Fruit fly (Drosophila melanogaster) whole organism, pupa: ENCODE results near the gene CG4291.

ENCODE experiments used
- CG10348 ChIP-seq: fragments of 200-800 bp; sonication (Bioruptor generic); IDR thresholded peaks from 2 replicates; pipeline ENCODE4 v1.3.6; 2022; ENCODE audit warnings: missing biosample characterization, missing genetic modification characterization
- CG12605 ChIP-seq: fragments of 200-800 bp; sonication (Bioruptor generic); IDR thresholded peaks from 2 replicates; pipeline ENCODE4 v1.3.6; 2022; ENCODE audit warnings: missing biosample characterization, missing genetic modification characterization
- CG13204 ChIP-seq: fragments of 200-800 bp; sonication (Bioruptor generic); optimal IDR thresholded peaks from 2 replicates; lab custom pipeline; 2018; ENCODE audit warnings: missing biosample characterization, mild to moderate bottlenecking, missing genetic modification characterization, moderate library complexity
- CG14655 ChIP-seq: fragments of 200-800 bp; sonication (Bioruptor generic); optimal IDR thresholded peaks from 3 replicates; lab custom pipeline; 2017; ENCODE audit warnings: mild to moderate bottlenecking, missing biosample characterization, missing genetic modification reagents, missing genetic modification characterization
- CG15710 ChIP-seq: fragments of 200-800 bp; sonication (Bioruptor generic); optimal IDR thresholded peaks from 2 replicates; lab custom pipeline; 2018; ENCODE audit warnings: missing biosample characterization, mild to moderate bottlenecking, missing genetic modification characterization, moderate library complexity
- CG17806 ChIP-seq: fragments of 200-800 bp; sonication (Bioruptor generic); optimal IDR thresholded peaks from 2 replicates; lab custom pipeline; 2018; ENCODE audit warnings: missing biosample characterization, mild to moderate bottlenecking, missing genetic modification characterization, moderate library complexity
- CG32121 ChIP-seq: fragments of 200-800 bp; sonication (Bioruptor generic); IDR thresholded peaks from 2 replicates; pipeline ENCODE4 v1.3.6; 2022; ENCODE audit warnings: missing biosample characterization, missing genetic modification characterization
- CG34367 ChIP-seq: fragments of 200-800 bp; sonication (Bioruptor generic); optimal IDR thresholded peaks from 2 replicates; lab custom pipeline; 2018; ENCODE audit warnings: missing biosample characterization, mild to moderate bottlenecking, missing genetic modification characterization
- CG4496 ChIP-seq: fragments of 200-800 bp; sonication (Bioruptor generic); IDR thresholded peaks from 3 replicates; pipeline ENCODE4 v1.3.6; 2022; ENCODE audit warnings: missing biosample characterization, missing genetic modification characterization
- CG8159 ChIP-seq: fragments of 200-800 bp; sonication (Bioruptor generic); optimal IDR thresholded peaks from 3 replicates; lab custom pipeline; 2018; ENCODE audit warnings: missing biosample characterization, mild to moderate bottlenecking, missing genetic modification characterization, moderate library complexity
- CG8301 ChIP-seq: fragments of 200-800 bp; sonication (Bioruptor generic); optimal IDR thresholded peaks from 2 replicates; lab custom pipeline; 2018; ENCODE audit warnings: missing biosample characterization, mild to moderate bottlenecking, missing genetic modification characterization
- CG9948 ChIP-seq: fragments of 200-800 bp; sonication (Bioruptor generic); optimal IDR thresholded peaks from 2 replicates; lab custom pipeline; 2018; ENCODE audit warnings: missing biosample characterization, mild to moderate bottlenecking, missing genetic modification characterization, moderate library complexity
- D1 ChIP-seq: fragments of 200-800 bp; sonication (Bioruptor generic); optimal IDR thresholded peaks from 2 replicates; lab custom pipeline; 2018; ENCODE audit warnings: missing biosample characterization, mild to moderate bottlenecking, missing genetic modification characterization, moderate library complexity
- EcR ChIP-seq: fragments of 200-800 bp; sonication (Bioruptor generic); optimal IDR thresholded peaks from 3 replicates; lab custom pipeline; 2019; ENCODE audit warnings: missing biosample characterization, missing genetic modification characterization, mild to moderate bottlenecking, moderate library complexity, missing genetic modification reagents
- Ets98B ChIP-seq: fragments of 200-800 bp; sonication (Bioruptor generic); IDR thresholded peaks from 2 replicates; pipeline ENCODE4 v1.3.6; 2022; ENCODE audit warnings: missing biosample characterization, missing genetic modification characterization
- Pif1A ChIP-seq: fragments of 200-800 bp; sonication (Bioruptor generic); optimal IDR thresholded peaks from 3 replicates; lab custom pipeline; 2016; ENCODE audit warnings: missing biosample characterization, missing genetic modification characterization
- Pif1B ChIP-seq: fragments of 200-800 bp; sonication (Bioruptor generic); optimal IDR thresholded peaks from 3 replicates; lab custom pipeline; 2016; ENCODE audit warnings: missing biosample characterization, missing genetic modification characterization
- Snoo ChIP-seq: fragments of 200-800 bp; sonication (Bioruptor generic); optimal IDR thresholded peaks from 3 replicates; lab custom pipeline; 2017; ENCODE audit warnings: missing biosample characterization, mild to moderate bottlenecking, missing genetic modification characterization, inconsistent platforms
- fd96Ca ChIP-seq: fragments of 200-800 bp; sonication (Bioruptor generic); IDR thresholded peaks from 3 replicates; pipeline ENCODE4 v1.3.6; 2022; ENCODE audit warnings: missing biosample characterization, missing genetic modification characterization
- gl ChIP-seq: fragments of 200-800 bp; sonication (Bioruptor generic); optimal IDR thresholded peaks from 2 replicates; lab custom pipeline; 2018; ENCODE audit warnings: missing biosample characterization, mild to moderate bottlenecking, missing genetic modification characterization
- rn ChIP-seq: fragments of 200-800 bp; sonication (Bioruptor generic); IDR thresholded peaks from 2 replicates; pipeline ENCODE4 v1.3.6; 2022; ENCODE audit warnings: missing biosample characterization, missing genetic modification characterization

The CG4291 gene

DNA sequence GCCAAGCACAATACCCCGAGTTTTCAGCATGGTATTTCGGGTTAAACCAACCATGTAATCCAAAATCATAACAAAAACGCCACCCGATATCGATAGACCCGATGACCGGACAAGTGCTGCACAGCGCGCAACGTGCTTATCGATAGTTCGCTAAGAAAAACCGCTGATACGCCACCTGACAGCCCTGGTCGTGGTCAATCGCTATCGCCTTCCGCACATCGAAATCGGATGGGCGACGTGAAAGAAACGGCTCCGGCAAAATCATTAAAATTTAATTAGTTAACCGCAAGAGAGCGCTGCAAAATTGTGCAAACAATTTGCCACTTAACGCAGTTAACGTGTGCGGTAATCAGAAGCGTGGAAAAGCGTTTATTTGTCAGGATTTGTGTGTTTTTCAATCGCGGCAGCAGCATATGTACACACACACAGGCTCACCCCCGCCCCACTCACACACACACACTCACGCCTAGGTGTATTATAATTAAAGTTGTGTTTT lies 26.7 kb downstream of the CG4291 start, which contains the start of the genes CG3862 and dock:
Gene CG3862, minus strand, starts transcription at position 94 of the 496 bp plus-strand sequence.
Gene dock, plus strand, starts transcription at position 202 of the 496 bp plus-strand sequence.
- TF ChIP-seq Ets98B (GFP tag; lab: Robert Waterston, UW) (peak; percentile 50; the same call in 1 of the 2 replicates), CG8159 (tag; lab: Kevin White, UChicago) (peak; percentile 32), CG4496 (peak; percentile 58), gl (peak; percentile 2), Snoo (tag; lab: Kevin White, UChicago) (peak; percentile 4), CG12605 (0 out of 2 replicates have a peak, but pooled peaks have one; percentile 23), CG14655 (no peak), CG17806 (tag; lab: Kevin White, UChicago) (no peak), Pif1A (GFP tag; lab: Kevin White, UChicago) (no peak), CG15710 (peak; percentile 23), EcR (GFP tag; lab: Kevin White, UChicago) (peak; percentile 92), D1 (tag; lab: Kevin White, UChicago) (no peak), rn (no peak), fd96Ca (peak; percentile 55; the same call in 2 of the 3 replicates), CG32121 (GFP tag; lab: Robert Waterston, UW) (no peak), CG10348 (GFP tag; lab: Robert Waterston, UW) (no peak), CG34367 (tag; lab: Kevin White, UChicago) (no peak), CG8301 (tag; lab: Kevin White, UChicago) (no peak), CG13204 (GFP tag; lab: Kevin White, UChicago) (no peak), CG9948 (tag; lab: Kevin White, UChicago) (no peak), Pif1B (GFP tag; lab: Kevin White, UChicago) (no peak)

- TF ChIP-seq CG8159 (tag; lab: Kevin White, UChicago) = peak; percentile 88
- no peak for TF ChIP-seq CG14655
- no peak for TF ChIP-seq CG32121 (GFP tag; lab: Robert Waterston, UW)
- no peak for TF ChIP-seq Ets98B (GFP tag; lab: Robert Waterston, UW)
Measured at dm6 chr2L:821986-822711, 30.4 kb downstream of the CG4291 start.

dm6 chr2L:821242-821985 lies 31.1 kb downstream of the CG4291 start, which contains the start of gene CG3662:
CG3662 (plus strand) TSS chr2L:821289.
- TF ChIP-seq CG32121 (GFP tag; lab: Robert Waterston, UW) = no peak
- 0 out of 3 replicates have a peak, but pooled peaks have one; percentile 36 for TF ChIP-seq CG4496

DNA sequence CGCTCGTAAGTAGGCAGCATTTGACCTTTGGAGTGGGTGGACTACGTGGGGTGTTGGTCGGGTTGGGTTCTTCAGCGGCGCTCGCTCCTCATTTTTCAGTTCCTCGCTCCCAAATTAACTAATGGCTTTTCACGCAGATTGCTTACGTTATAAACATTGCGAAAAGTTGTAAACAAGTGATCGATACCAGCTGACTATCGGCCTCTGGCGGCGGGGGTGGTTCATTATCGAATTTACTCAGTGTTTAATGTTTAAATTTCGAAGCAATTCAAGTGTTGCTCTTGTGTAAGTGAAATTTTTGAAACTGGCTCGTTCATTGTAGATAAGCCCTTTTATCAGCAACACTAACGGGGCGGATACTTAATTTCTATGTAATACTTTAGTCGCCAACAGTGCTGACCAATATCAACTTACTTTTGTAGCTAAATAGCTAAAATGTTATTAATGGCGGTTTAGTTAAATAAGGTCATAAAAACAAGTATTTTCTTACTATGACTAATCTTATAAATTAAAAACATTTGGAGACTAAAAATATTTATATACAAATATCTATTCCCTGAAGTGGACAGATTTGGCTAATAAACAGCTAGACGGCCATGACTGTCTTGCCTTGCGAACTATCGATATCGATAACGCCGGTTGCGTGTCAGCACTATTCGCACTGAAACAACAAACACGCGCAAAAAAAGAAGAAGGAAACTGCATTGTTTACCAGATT lies 33.1 kb downstream of the CG4291 start, which contains the start of the genes PGAP2 and Clp:
Gene PGAP2, minus strand, starts transcription at position 194 of the 718 bp plus-strand sequence.
Gene Clp, plus strand, starts transcription at position 650 of the 718 bp plus-strand sequence.
- TF ChIP-seq fd96Ca = 0 out of 3 replicates have a peak, but pooled peaks have one; percentile 42
- TF ChIP-seq CG34367 (tag; lab: Kevin White, UChicago) = peak; percentile 49
- TF ChIP-seq rn = peak; percentile 50; the same call in 1 of the 2 replicates
- peak; percentile 75 for TF ChIP-seq CG8159 (tag; lab: Kevin White, UChicago)
- TF ChIP-seq CG8301 (tag; lab: Kevin White, UChicago) = peak; percentile 51
- no peak for TF ChIP-seq CG13204 (GFP tag; lab: Kevin White, UChicago)
- peak; percentile 28 for TF ChIP-seq Ets98B (GFP tag; lab: Robert Waterston, UW)
- TF ChIP-seq CG4496 = peak; percentile 64
- TF ChIP-seq Snoo (tag; lab: Kevin White, UChicago) = peak; percentile 54
- no peak for TF ChIP-seq D1 (tag; lab: Kevin White, UChicago)
- peak; percentile 67; the same call in 1 of the 2 replicates for TF ChIP-seq CG32121 (GFP tag; lab: Robert Waterston, UW)
- peak; percentile 68 for TF ChIP-seq CG9948 (tag; lab: Kevin White, UChicago)
- TF ChIP-seq Pif1B (GFP tag; lab: Kevin White, UChicago) = no peak
- TF ChIP-seq CG15710 = peak; percentile 76
- peak; percentile 68 for TF ChIP-seq CG17806 (tag; lab: Kevin White, UChicago)

dm6 chr2L:817850-818249 lies 34.7 kb downstream of the CG4291 start, which contains the start of gene CG15880:
CG15880 (minus strand) TSS chr2L:817950.
- TF ChIP-seq Pif1A (GFP tag; lab: Kevin White, UChicago) (no peak), CG14655 (no peak), CG8159 (tag; lab: Kevin White, UChicago) (no peak), CG10348 (GFP tag; lab: Robert Waterston, UW) (no peak), CG8301 (tag; lab: Kevin White, UChicago) (no peak), CG15710 (no peak), CG32121 (GFP tag; lab: Robert Waterston, UW) (no peak), D1 (tag; lab: Kevin White, UChicago) (no peak), fd96Ca (no peak), CG13204 (GFP tag; lab: Kevin White, UChicago) (no peak), CG4496 (no peak), EcR (GFP tag; lab: Kevin White, UChicago) (no peak), rn (no peak), CG12605 (no peak), Pif1B (GFP tag; lab: Kevin White, UChicago) (no peak), CG17806 (tag; lab: Kevin White, UChicago) (no peak), Ets98B (GFP tag; lab: Robert Waterston, UW) (no peak), CG34367 (tag; lab: Kevin White, UChicago) (no peak), Snoo (tag; lab: Kevin White, UChicago) (no peak), CG9948 (tag; lab: Kevin White, UChicago) (no peak)
